Worm (Caenorhabditis elegans) whole organism, L1 larva: ENCODE measurements around the gene T09A5.15.

Experiments
- alr-1 ChIP-seq: fragments of 200-800 bp; sonication (Bioruptor generic); optimal IDR thresholded peaks from 2 replicates; lab custom pipeline; 2018; ENCODE audit warnings: borderline replicate concordance, mild to moderate bottlenecking, missing genetic modification characterization, missing compliant biosample characterization
- blmp-1 ChIP-seq: fragments of 150-350 bp; optimal IDR thresholded peaks from 2 replicates; lab custom pipeline; 2014; ENCODE audit warnings: missing biosample characterization, missing genetic modification characterization
- ceh-8 ChIP-seq: fragments of 200-800 bp; sonication (Bioruptor generic); optimal IDR thresholded peaks from 2 replicates; lab custom pipeline; 2018; ENCODE audit warnings: mild to moderate bottlenecking, missing genetic modification characterization, moderate library complexity, missing compliant biosample characterization
- efl-1 ChIP-seq, 4 experiments: fragments of 150-350 bp; optimal IDR thresholded peaks in 3 of 4; peaks in 1 of 4; 1 replicate in 1 of 4; 2 replicates in 3 of 4; lab custom pipeline; 2014; ENCODE audit warnings: missing biosample characterization in 2 of 4, missing genetic modification characterization in 2 of 4, missing genetic modification reagents in 2 of 4
- efl-3 ChIP-seq: fragments of 200-800 bp; sonication (Bioruptor generic); optimal IDR thresholded peaks from 2 replicates; lab custom pipeline; 2018; ENCODE audit warnings: mild to moderate bottlenecking, missing genetic modification characterization, missing compliant biosample characterization
- egl-13 ChIP-seq: sonication (generic microtip); optimal IDR thresholded peaks from 2 replicates; lab custom pipeline; 2016; ENCODE audit warnings: missing genotype, missing genetic modification reagents, missing genetic modification characterization, missing compliant biosample characterization
- elt-2 ChIP-seq: sonication (generic microtip); optimal IDR thresholded peaks from 2 replicates; lab custom pipeline; 2016; ENCODE audit warnings: missing genetic modification characterization, mild to moderate bottlenecking, inconsistent platforms, missing compliant biosample characterization, missing genetic modification reagents
- elt-3 ChIP-seq, 6 experiments: fragments of 150-350 bp in 1 of 6; sonication (generic microtip); optimal IDR thresholded peaks; 2 replicates each; lab custom pipeline; 2017 to 2018; ENCODE audit warnings: missing biosample characterization in 6 of 6, missing genetic modification characterization in 6 of 6, inconsistent platforms in 1 of 6
- fkh-10 ChIP-seq: sonication (generic microtip); optimal IDR thresholded peaks from 2 replicates; lab custom pipeline; 2017; ENCODE audit warnings: missing biosample characterization, missing genetic modification reagents, missing genetic modification characterization
- fkh-8 ChIP-seq: sonication (generic microtip); optimal IDR thresholded peaks from 2 replicates; lab custom pipeline; 2016; ENCODE audit warnings: mild to moderate bottlenecking, missing genetic modification characterization, missing compliant biosample characterization
- grh-1 ChIP-seq: fragments of 200-800 bp; sonication (Bioruptor generic); IDR thresholded peaks from 2 replicates; pipeline ENCODE4 v1.3.6; 2022; ENCODE audit warnings: missing genetic modification reagents, missing genetic modification characterization, missing compliant biosample characterization
- hlh-17 ChIP-seq: fragments of 200-800 bp; sonication (Bioruptor generic); optimal IDR thresholded peaks from 2 replicates; lab custom pipeline; 2018; ENCODE audit warnings: missing genetic modification characterization, mild to moderate bottlenecking, missing compliant biosample characterization, moderate library complexity, borderline replicate concordance
- irx-1 ChIP-seq: sonication (generic microtip); optimal IDR thresholded peaks from 2 replicates; lab custom pipeline; 2016; ENCODE audit warnings: missing genetic modification characterization, missing compliant biosample characterization
- isw-1 ChIP-seq: fragments of 200-800 bp; sonication (Bioruptor generic); IDR thresholded peaks from 2 replicates; pipeline ENCODE4 v1.3.6; 2022; ENCODE audit warnings: missing genetic modification characterization, missing compliant biosample characterization
- lin-14 ChIP-seq: fragments of 200-800 bp; sonication (Bioruptor generic); optimal IDR thresholded peaks from 2 replicates; lab custom pipeline; 2018; ENCODE audit warnings: mild to moderate bottlenecking, missing genetic modification characterization, moderate library complexity, missing compliant biosample characterization
- lin-15B ChIP-seq: fragments of 150-350 bp; sonication (generic microtip); optimal IDR thresholded peaks from 3 replicates; lab custom pipeline; 2014; ENCODE audit warnings: missing biosample characterization, missing genetic modification characterization
- lin-35 ChIP-seq, 2 experiments: fragments of 150-350 bp; optimal IDR thresholded peaks; 2 replicates each; lab custom pipeline; 2014; ENCODE audit warnings: missing biosample characterization in 2 of 2, missing genetic modification characterization in 2 of 2, missing genetic modification reagents in 2 of 2
- lsy-2 ChIP-seq, 2 experiments: fragments of 150-350 bp; optimal IDR thresholded peaks; 2 replicates each; lab custom pipeline; 2014; ENCODE audit warnings: missing biosample characterization in 2 of 2, missing genetic modification characterization in 2 of 2
- mab-9 ChIP-seq: fragments of 200-800 bp; sonication (Bioruptor generic); IDR thresholded peaks from 2 replicates; pipeline ENCODE4 v1.3.6; 2022; ENCODE audit warnings: missing genetic modification reagents, missing genetic modification characterization, missing compliant biosample characterization
- mdl-1 ChIP-seq, 2 experiments: fragments of 150-350 bp; optimal IDR thresholded peaks; 2 replicates each; lab custom pipeline; 2014 to 2017; ENCODE audit warnings: missing biosample characterization in 2 of 2, missing genetic modification characterization in 2 of 2, inconsistent platforms in 1 of 2
- mef-2 ChIP-seq: fragments of 150-350 bp; optimal IDR thresholded peaks from 2 replicates; lab custom pipeline; 2014; ENCODE audit warnings: missing biosample characterization, missing genetic modification characterization
- mep-1 ChIP-seq: fragments of 150-350 bp; optimal IDR thresholded peaks from 2 replicates; lab custom pipeline; 2014; ENCODE audit warnings: missing biosample characterization, missing genetic modification characterization
- nhr-12 ChIP-seq: sonication (generic microtip); optimal IDR thresholded peaks from 2 replicates; lab custom pipeline; 2017; ENCODE audit warnings: missing biosample characterization, missing genetic modification characterization
- nhr-19 ChIP-seq: fragments of 200-800 bp; sonication (Bioruptor generic); conservative IDR thresholded peaks from 2 replicates; pipeline ENCODE4 v1.3.6; 2022; ENCODE audit warnings: missing genetic modification characterization, missing compliant biosample characterization
- nhr-20 ChIP-seq: sonication (generic microtip); optimal IDR thresholded peaks from 2 replicates; lab custom pipeline; 2016; ENCODE audit warnings: mild to moderate bottlenecking, missing genetic modification characterization, missing compliant biosample characterization
- nhr-47 ChIP-seq: sonication (generic microtip); optimal IDR thresholded peaks from 2 replicates; lab custom pipeline; 2016; ENCODE audit warnings: mild to moderate bottlenecking, missing genetic modification characterization, moderate library complexity, missing compliant biosample characterization
- nhr-71 ChIP-seq: sonication (generic microtip); optimal IDR thresholded peaks from 2 replicates; lab custom pipeline; 2016; ENCODE audit warnings: mild to moderate bottlenecking, missing genetic modification characterization, moderate library complexity, missing compliant biosample characterization
- nhr-76 ChIP-seq: sonication (generic microtip); optimal IDR thresholded peaks from 2 replicates; lab custom pipeline; 2017; ENCODE audit warnings: missing biosample characterization, missing genetic modification characterization
- nhr-85 ChIP-seq: sonication (generic microtip); peaks from one replicate; lab custom pipeline; 2016; ENCODE audit warnings: missing genetic modification characterization, inconsistent platforms, missing compliant biosample characterization
- nhr-90 ChIP-seq: sonication (generic microtip); optimal IDR thresholded peaks from 2 replicates; lab custom pipeline; 2016; ENCODE audit warnings: mild to moderate bottlenecking, missing genetic modification characterization, missing compliant biosample characterization; ENCODE audit not compliant: poor library complexity
- pag-3 ChIP-seq: sonication (generic microtip); optimal IDR thresholded peaks from 2 replicates; lab custom pipeline; 2017; ENCODE audit warnings: missing genetic modification characterization, mild to moderate bottlenecking, missing compliant biosample characterization, antibody characterized with exemption, borderline replicate concordance; ENCODE audit not compliant: insufficient read depth
- pqm-1 ChIP-seq: sonication (generic microtip); optimal IDR thresholded peaks from 3 replicates; lab custom pipeline; 2017; ENCODE audit warnings: missing biosample characterization, missing genetic modification characterization
- rnt-1 ChIP-seq: sonication (generic microtip); optimal IDR thresholded peaks from 2 replicates; lab custom pipeline; 2016; ENCODE audit warnings: mild to moderate bottlenecking, missing genetic modification characterization, moderate library complexity, missing compliant biosample characterization
- snu-23 ChIP-seq: sonication (generic microtip); optimal IDR thresholded peaks from 2 replicates; lab custom pipeline; 2016; ENCODE audit warnings: missing genetic modification characterization, missing compliant biosample characterization
- sox-4 ChIP-seq: sonication (generic microtip); optimal IDR thresholded peaks from 2 replicates; lab custom pipeline; 2016; ENCODE audit warnings: missing genetic modification characterization, missing compliant biosample characterization
- swsn-7 ChIP-seq: sonication (generic microtip); optimal IDR thresholded peaks from 2 replicates; lab custom pipeline; 2016; ENCODE audit warnings: missing genetic modification characterization, missing compliant biosample characterization
- tbx-2 ChIP-seq: sonication (generic microtip); optimal IDR thresholded peaks from 2 replicates; lab custom pipeline; 2016; ENCODE audit warnings: missing genetic modification characterization, missing compliant biosample characterization
- tlp-1 ChIP-seq: fragments of 150-350 bp; optimal IDR thresholded peaks from 2 replicates; lab custom pipeline; 2014; ENCODE audit warnings: missing biosample characterization, missing genetic modification characterization
- zag-1 ChIP-seq: fragments of 150-350 bp; optimal IDR thresholded peaks from 2 replicates; lab custom pipeline; 2014; ENCODE audit warnings: missing biosample characterization, missing genetic modification characterization
- ztf-4 ChIP-seq: fragments of 150-350 bp; optimal IDR thresholded peaks from 2 replicates; lab custom pipeline; 2014; ENCODE audit warnings: missing biosample characterization, missing genetic modification characterization

Gene T09A5.15

ce11 chrII:7808153-7808552 lies 49.6 kb upstream of the T09A5.15 start:
- TF ChIP-seq grh-1 (GFP tag; lab: Robert Waterston, UW) (peak; percentile 67), elt-3 (tag; optimal IDR thresholded peaks at IDR 0.05; lab: Kevin White, UChicago) (peak in 1 of 6 experiments; percentile 24), ceh-8 (no peak), mab-9 (GFP tag; lab: Robert Waterston, UW) (no peak), nhr-20 (peak; percentile 24), blmp-1 (peak; percentile 71), lin-14 (peak; percentile 8), nhr-85 (tag; lab: Kevin White, UChicago) (peak; percentile 77), sox-4 (tag; lab: Kevin White, UChicago) (no peak), efl-3 (no peak), snu-23 (peak; percentile 28), rnt-1 (tag; lab: Kevin White, UChicago) (peak; percentile 18), irx-1 (peak; percentile 12), nhr-71 (peak; percentile 23), efl-1 (optimal IDR thresholded peaks at IDR 0.05; lab: Kevin White, UChicago) (no peak), efl-1 (GFP tag; optimal IDR thresholded peaks at IDR 0.05 in 1 of 2; lab: Kevin White, UChicago) (peak in 1 of 2 experiments; percentile 91)

ce11 chrII:7808950-7809349 lies 48.8 kb upstream of the T09A5.15 start:
- TF ChIP-seq zag-1 (tag; lab: Kevin White, UChicago) (no peak), lsy-2 (tag; optimal IDR thresholded peaks at IDR 0.05; lab: Kevin White, UChicago) (peak; percentile 17 to 20), isw-1 (no peak), nhr-71 (peak; percentile 70), egl-13 (tag; lab: Kevin White, UChicago) (no peak), nhr-12 (tag; lab: Kevin White, UChicago) (no peak), nhr-85 (tag; lab: Kevin White, UChicago) (peak; percentile 86), hlh-17 (no peak), elt-2 (tag; lab: Kevin White, UChicago) (peak; percentile 94), tlp-1 (tag; lab: Kevin White, UChicago) (peak; percentile 25), nhr-19 (peak; percentile 58), lin-35 (GFP tag; optimal IDR thresholded peaks at IDR 0.05; lab: Kevin White, UChicago) (peak in 1 of 2 experiments; percentile 61), nhr-90 (tag; lab: Kevin White, UChicago) (peak; percentile 55), rnt-1 (tag; lab: Kevin White, UChicago) (peak; percentile 66), nhr-76 (tag; lab: Kevin White, UChicago) (no peak), mep-1 (tag; lab: Kevin White, UChicago) (no peak), nhr-20 (peak; percentile 52), mdl-1 (tag; optimal IDR thresholded peaks at IDR 0.05; lab: Kevin White, UChicago) (peak in 1 of 2 experiments; percentile 39), tbx-2 (peak; percentile 7), swsn-7 (peak; percentile 40), blmp-1 (peak; percentile 57), pqm-1 (peak; percentile 38), fkh-8 (tag; lab: Kevin White, UChicago) (no peak), lin-15B (no peak), nhr-47 (peak; percentile 36), snu-23 (peak; percentile 45), grh-1 (GFP tag; lab: Robert Waterston, UW) (0 out of 2 replicates have a peak, but pooled peaks have one; percentile 6), lin-14 (peak; percentile 78), ztf-4 (no peak), irx-1 (peak; percentile 13), elt-3 (tag; optimal IDR thresholded peaks at IDR 0.05; lab: Kevin White, UChicago) (peak in 1 of 6 experiments; percentile 4), mef-2 (no peak), efl-1 (optimal IDR thresholded peaks at IDR 0.05; lab: Kevin White, UChicago) (peak in 1 of 2 experiments; percentile 13), efl-1 (GFP tag; optimal IDR thresholded peaks at IDR 0.05 in 1 of 2; lab: Kevin White, UChicago) (peak in 1 of 2 experiments; percentile 94), fkh-10 (GFP tag; lab: Kevin White, UChicago) (no peak), alr-1 (tag; lab: Kevin White, UChicago) (no peak), pag-3 (tag; lab: Kevin White, UChicago) (no peak)
